In the genomic region with DNA sequence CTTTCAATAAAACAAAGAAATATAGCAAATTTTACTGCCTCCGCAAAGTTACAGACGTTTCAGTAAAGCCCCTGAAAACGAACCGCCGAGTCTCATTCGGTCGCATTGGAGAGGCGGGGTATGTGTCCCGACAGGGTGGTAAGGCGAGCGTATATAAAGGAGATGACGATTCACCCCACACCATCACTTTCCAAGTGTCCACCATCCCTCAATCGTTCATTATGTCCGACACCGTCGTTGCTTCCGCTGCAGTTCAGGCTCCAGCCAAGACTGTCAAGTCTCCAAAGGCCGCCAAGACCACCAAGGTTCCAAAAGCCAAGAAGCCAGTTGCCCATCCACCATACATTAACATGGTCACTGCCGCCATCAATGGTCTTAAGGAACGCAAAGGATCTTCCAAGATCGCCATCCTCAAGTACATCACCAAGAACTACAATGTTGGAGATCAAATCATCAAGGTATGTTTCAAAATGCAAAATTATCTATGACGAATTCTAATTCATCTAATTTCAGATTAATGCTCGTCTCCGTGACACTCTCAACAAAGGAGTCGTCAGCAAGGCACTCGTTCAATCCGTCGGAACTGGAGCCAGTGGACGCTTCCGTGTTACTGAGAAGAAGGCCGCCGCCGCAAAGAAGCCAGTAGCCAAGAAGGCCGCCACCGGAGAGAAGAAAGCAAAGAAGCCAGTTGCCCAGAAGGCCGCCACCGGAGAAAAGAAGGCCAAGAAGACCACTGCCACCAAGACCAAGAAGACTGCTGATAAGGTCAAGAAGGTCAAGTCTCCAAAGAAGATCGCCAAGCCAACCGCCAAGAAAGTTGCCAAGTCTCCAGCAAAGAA, we compare ENCODE assay signal across 4 worm cellular contexts.
TF ChIP-seq lines count a peak whose summit lies in the region.

A gene (plus strand): TSS at position 195 of the 839 bp plus-strand sequence.

TF ChIP-seq in whole organism, L2 larva, 48 proteins besides CTCF, POLR2A, EP300 and RAD21:
- TF ChIP-seq lin-13 (GFP tag; optimal IDR thresholded peaks at IDR 0.05; lab: Kevin White, UChicago) (peak; percentile 11), unc-55 (GFP tag; optimal IDR thresholded peaks at IDR 0.05; lab: Kevin White, UChicago) (peak; percentile 66), ceh-16 (tag; optimal IDR thresholded peaks at IDR 0.05; lab: Kevin White, UChicago) (peak; percentile 22), sma-9 (GFP tag; optimal IDR thresholded peaks at IDR 0.05; lab: Kevin White, UChicago) (peak; percentile 39), sma-9 (tag; optimal IDR thresholded peaks at IDR 0.05; lab: Kevin White, UChicago) (no peak), sem-4 (tag; optimal IDR thresholded peaks at IDR 0.05; lab: Kevin White, UChicago) (peak; percentile 11), C34F6.9 (tag; optimal IDR thresholded peaks at IDR 0.05; lab: Kevin White, UChicago) (peak; percentile 52), dmd-4 (tag; optimal IDR thresholded peaks at IDR 0.05; lab: Kevin White, UChicago) (no peak), nhr-129 (tag; optimal IDR thresholded peaks at IDR 0.05; lab: Kevin White, UChicago) (peak; percentile 58), Y55F3AM.14 (GFP tag; optimal IDR thresholded peaks at IDR 0.05; lab: Kevin White, UChicago) (no peak), lsy-2 (tag; optimal IDR thresholded peaks at IDR 0.05; lab: Kevin White, UChicago) (peak in 1 of 2 experiments; percentile 45), unc-62 (GFP tag; optimal IDR thresholded peaks at IDR 0.05; lab: Kevin White, UChicago) (no peak), nhr-25 (tag; optimal IDR thresholded peaks at IDR 0.05; lab: Kevin White, UChicago) (peak; percentile 56)

TF ChIP-seq in whole organism, L4 larva, 104 proteins besides CTCF, POLR2A, EP300 and RAD21 (continues in another document):
- TF ChIP-seq F44E2.7 (GFP tag; IDR thresholded peaks at IDR 0.05; lab: Robert Waterston, UW) (no peak), nhr-28 (tag; optimal IDR thresholded peaks at IDR 0.05; lab: Kevin White, UChicago) (no peak), nhr-102 (tag; optimal IDR thresholded peaks at IDR 0.05; lab: Kevin White, UChicago) (peak; percentile 1), fkh-10 (GFP tag; optimal IDR thresholded peaks at IDR 0.05; lab: Kevin White, UChicago) (no peak), tra-1 (GFP tag; IDR thresholded peaks at IDR 0.05; lab: Robert Waterston, UW) (0 out of 2 replicates have a peak, but pooled peaks have one; percentile 36), Y48G9A.11 (GFP tag; IDR thresholded peaks at IDR 0.05; lab: Robert Waterston, UW) (no peak), mep-1 (tag; optimal IDR thresholded peaks at IDR 0.05; lab: Kevin White, UChicago) (peak; percentile 53), lir-3 (tag; optimal IDR thresholded peaks at IDR 0.05; lab: Kevin White, UChicago) (no peak), dve-1 (tag; optimal IDR thresholded peaks at IDR 0.05; lab: Kevin White, UChicago; ENCODE audit: insufficient read depth) (peak; percentile 37), rbr-2 (tag; optimal IDR thresholded peaks at IDR 0.05; lab: Kevin White, UChicago) (peak; percentile 44), aha-1 (tag; lab: Kevin White, UChicago) (peak; percentile 91), F37D6.2 (tag; optimal IDR thresholded peaks at IDR 0.05; lab: Kevin White, UChicago) (no peak), lsy-2 (tag; optimal IDR thresholded peaks at IDR 0.05; lab: Kevin White, UChicago) (peak in 1 of 2 experiments; percentile 25), set-16 (GFP tag; IDR thresholded peaks at IDR 0.05; lab: Robert Waterston, UW) (peak; percentile 74), unc-62 (GFP tag; optimal IDR thresholded peaks at IDR 0.05 in 1 of 2; lab: Kevin White, UChicago) (peak in 1 of 2 experiments; percentile 88), unc-62 (tag; optimal IDR thresholded peaks at IDR 0.05; lab: Kevin White, UChicago) (no peak), snpc-4 (tag; optimal IDR thresholded peaks at IDR 0.05; lab: Kevin White, UChicago) (no peak), zfp-3 (GFP tag; conservative IDR thresholded peaks at IDR 0.05; lab: Robert Waterston, UW) (no peak), ztf-7 (tag; optimal IDR thresholded peaks at IDR 0.05; lab: Kevin White, UChicago) (no peak), T26A8.4 (GFP tag; IDR thresholded peaks at IDR 0.05; lab: Robert Waterston, UW) (no peak), nhr-6 (tag; optimal IDR thresholded peaks at IDR 0.05; lab: Kevin White, UChicago) (peak; percentile 4), ama-1 (optimal IDR thresholded peaks at IDR 0.05; lab: Kevin White, UChicago) (peak; percentile 57), R02D3.7 (tag; optimal IDR thresholded peaks at IDR 0.05; lab: Kevin White, UChicago) (no peak)

TF ChIP-seq in whole organism, late embryonic, 69 proteins besides CTCF, POLR2A, EP300 and RAD21:
- TF ChIP-seq dmd-4 (tag; optimal IDR thresholded peaks at IDR 0.05; lab: Kevin White, UChicago; ENCODE audit: borderline replicate concordance): no peak
- TF ChIP-seq unc-55 (GFP tag; optimal IDR thresholded peaks at IDR 0.05; lab: Kevin White, UChicago): no peak
- TF ChIP-seq pqm-1 (tag; optimal IDR thresholded peaks at IDR 0.05; lab: Kevin White, UChicago): no peak
- peak; percentile 56 for TF ChIP-seq ref-2 (tag; optimal IDR thresholded peaks at IDR 0.05; lab: Kevin White, UChicago)
- no peak for TF ChIP-seq C08G9.2 (tag; optimal IDR thresholded peaks at IDR 0.05; lab: Kevin White, UChicago)
- TF ChIP-seq T23F11.4 (GFP tag; optimal IDR thresholded peaks at IDR 0.05; lab: Kevin White, UChicago): no peak
- TF ChIP-seq tbx-2 (tag; optimal IDR thresholded peaks at IDR 0.05; lab: Kevin White, UChicago): peak; percentile 36
- no peak for TF ChIP-seq ets-4 (tag; optimal IDR thresholded peaks at IDR 0.05; lab: Kevin White, UChicago)
- TF ChIP-seq ahr-1 (tag; optimal IDR thresholded peaks at IDR 0.05; lab: Kevin White, UChicago): no peak
- peak; percentile 19 for TF ChIP-seq sdc-2 (tag; optimal IDR thresholded peaks at IDR 0.05; lab: Kevin White, UChicago)
- TF ChIP-seq ceh-31 (tag; optimal IDR thresholded peaks at IDR 0.05; lab: Kevin White, UChicago): peak; percentile 26
- TF ChIP-seq ama-1 (optimal IDR thresholded peaks at IDR 0.05; lab: Kevin White, UChicago): peak; percentile 46
- TF ChIP-seq ceh-22 (tag; optimal IDR thresholded peaks at IDR 0.05; lab: Kevin White, UChicago): no peak
- no peak for TF ChIP-seq fax-1 (tag; optimal IDR thresholded peaks at IDR 0.05; lab: Kevin White, UChicago)
- TF ChIP-seq hlh-6 (tag; optimal IDR thresholded peaks at IDR 0.05; lab: Kevin White, UChicago): no peak
- no peak for TF ChIP-seq pag-3 (tag; optimal IDR thresholded peaks at IDR 0.05; lab: Kevin White, UChicago; ENCODE audit: borderline replicate concordance)
- TF ChIP-seq ceh-48 (tag; optimal IDR thresholded peaks at IDR 0.05; lab: Kevin White, UChicago): no peak
- TF ChIP-seq nhr-11 (tag; optimal IDR thresholded peaks at IDR 0.05; lab: Kevin White, UChicago): no peak
- no peak for TF ChIP-seq ceh-18 (tag; optimal IDR thresholded peaks at IDR 0.05; lab: Kevin White, UChicago)
- TF ChIP-seq pros-1 (tag; optimal IDR thresholded peaks at IDR 0.05; lab: Kevin White, UChicago): no peak
- TF ChIP-seq gmeb-2 (tag; optimal IDR thresholded peaks at IDR 0.05; lab: Kevin White, UChicago): no peak
- TF ChIP-seq hlh-13 (GFP tag; optimal IDR thresholded peaks at IDR 0.05; lab: Kevin White, UChicago): no peak
- TF ChIP-seq fkh-6 (tag; optimal IDR thresholded peaks at IDR 0.05; lab: Kevin White, UChicago): no peak
- no peak for TF ChIP-seq nhr-232 (tag; optimal IDR thresholded peaks at IDR 0.05; lab: Kevin White, UChicago)
- TF ChIP-seq tbx-7 (tag; optimal IDR thresholded peaks at IDR 0.05; lab: Kevin White, UChicago): peak; percentile 9

TF ChIP-seq in whole organism, mixed stage, embryonic, 35 proteins besides CTCF, POLR2A, EP300 and RAD21 (continues in another document):
- TF ChIP-seq mls-2 (tag; optimal IDR thresholded peaks at IDR 0.05; lab: Kevin White, UChicago): no peak
- no peak for TF ChIP-seq nhr-237 (tag; optimal IDR thresholded peaks at IDR 0.05; lab: Kevin White, UChicago)
- TF ChIP-seq snpc-4 (tag; optimal IDR thresholded peaks at IDR 0.05; lab: Kevin White, UChicago): no peak
- no peak for TF ChIP-seq unc-120 (tag; optimal IDR thresholded peaks at IDR 0.05; lab: Kevin White, UChicago; ENCODE audit: poor library complexity, severe bottlenecking)
- no peak for TF ChIP-seq elt-3 (tag; optimal IDR thresholded peaks at IDR 0.05; lab: Kevin White, UChicago)
- TF ChIP-seq ces-1 (GFP tag; optimal IDR thresholded peaks at IDR 0.05; lab: Kevin White, UChicago): no peak
- TF ChIP-seq bed-3 (GFP tag; optimal IDR thresholded peaks at IDR 0.05; lab: Kevin White, UChicago): no peak
- TF ChIP-seq lin-13 (tag; optimal IDR thresholded peaks at IDR 0.05; lab: Kevin White, UChicago): peak; percentile 75
- no peak for TF ChIP-seq unc-62 (GFP tag; optimal IDR thresholded peaks at IDR 0.05; lab: Kevin White, UChicago)
- no peak for TF ChIP-seq M03D4.4 (tag; optimal IDR thresholded peaks at IDR 0.05; lab: Kevin White, UChicago)
- TF ChIP-seq nhr-12 (tag; optimal IDR thresholded peaks at IDR 0.05; lab: Kevin White, UChicago): no peak
- TF ChIP-seq ztf-11 (tag; optimal IDR thresholded peaks at IDR 0.05; lab: Kevin White, UChicago): peak; percentile 40
- no peak for TF ChIP-seq mab-5 (tag; optimal IDR thresholded peaks at IDR 0.05; lab: Kevin White, UChicago)
- no peak for TF ChIP-seq tbx-8 (GFP tag; optimal IDR thresholded peaks at IDR 0.05; lab: Kevin White, UChicago)
- no peak for TF ChIP-seq unc-39 (tag; optimal IDR thresholded peaks at IDR 0.05; lab: Kevin White, UChicago)
- TF ChIP-seq sptf-1 (tag; optimal IDR thresholded peaks at IDR 0.05; lab: Kevin White, UChicago): no peak
- no peak for TF ChIP-seq elt-1 (tag; optimal IDR thresholded peaks at IDR 0.05; lab: Kevin White, UChicago; ENCODE audit: borderline replicate concordance, insufficient read depth)
- peak; percentile 11 for TF ChIP-seq lsy-2 (tag; optimal IDR thresholded peaks at IDR 0.05; lab: Kevin White, UChicago)
- no peak for TF ChIP-seq ceh-43 (GFP tag; optimal IDR thresholded peaks at IDR 0.05; lab: Kevin White, UChicago)
- TF ChIP-seq mep-1 (tag; optimal IDR thresholded peaks at IDR 0.05; lab: Kevin White, UChicago): peak; percentile 76
- no peak for TF ChIP-seq lin-32 (GFP tag; optimal IDR thresholded peaks at IDR 0.05; lab: Kevin White, UChicago)
- no peak for TF ChIP-seq zip-8 (tag; optimal IDR thresholded peaks at IDR 0.05; lab: Kevin White, UChicago)
- no peak for TF ChIP-seq hlh-1 (tag; optimal IDR thresholded peaks at IDR 0.05; lab: Kevin White, UChicago)
- no peak for TF ChIP-seq drap-1 (GFP tag; optimal IDR thresholded peaks at IDR 0.05; lab: Kevin White, UChicago)
- TF ChIP-seq nhr-2 (tag; optimal IDR thresholded peaks at IDR 0.05; lab: Kevin White, UChicago): no peak
- TF ChIP-seq ceh-39 (tag; optimal IDR thresholded peaks at IDR 0.05; lab: Kevin White, UChicago): no peak
- no peak for TF ChIP-seq ham-2 (GFP tag; optimal IDR thresholded peaks at IDR 0.05; lab: Kevin White, UChicago)
- no peak for TF ChIP-seq flh-1 (GFP tag; optimal IDR thresholded peaks at IDR 0.05; lab: Kevin White, UChicago)
- TF ChIP-seq ceh-83 (GFP tag; optimal IDR thresholded peaks at IDR 0.05; lab: Kevin White, UChicago): peak; percentile 64
- no peak for TF ChIP-seq nhr-28 (tag; optimal IDR thresholded peaks at IDR 0.05; lab: Kevin White, UChicago)
